Fruit fly (Drosophila melanogaster) whole organism, embryonic: ENCODE measurements around the gene CG9992.

Experiments
- Ada2b ChIP-seq: fragments of 200-800 bp; sonication (Bioruptor generic); IDR thresholded peaks from 2 replicates; pipeline ENCODE4 v1.3.6; 2022; ENCODE audit warnings: missing biosample characterization, missing genetic modification characterization
- Atf3 ChIP-seq: fragments of 200-800 bp; sonication (Bioruptor generic); optimal IDR thresholded peaks from 3 replicates; lab custom pipeline; 2016; ENCODE audit warnings: missing biosample characterization, missing genetic modification characterization
- Bteb2 ChIP-seq: fragments of 200-800 bp; sonication (Bioruptor generic); optimal IDR thresholded peaks from 2 replicates; lab custom pipeline; 2016; ENCODE audit warnings: missing biosample characterization, missing genetic modification characterization
- CG10321 ChIP-seq: fragments of 200-800 bp; sonication (Bioruptor generic); IDR thresholded peaks from 2 replicates; pipeline ENCODE4 v1.3.6; 2022; ENCODE audit warnings: missing biosample characterization, missing genetic modification characterization
- CG10979 ChIP-seq: fragments of 200-800 bp; sonication (Bioruptor generic); optimal IDR thresholded peaks from 2 replicates; lab custom pipeline; 2018; ENCODE audit warnings: missing biosample characterization, mild to moderate bottlenecking, missing genetic modification characterization, moderate library complexity
- CG11456 ChIP-seq: fragments of 200-800 bp; sonication (Bioruptor generic); IDR thresholded peaks from 3 replicates; pipeline ENCODE4 v1.3.6; 2022; ENCODE audit warnings: missing biosample characterization, missing genetic modification characterization
- CG12744 ChIP-seq: fragments of 200-800 bp; sonication (Bioruptor generic); optimal IDR thresholded peaks from 2 replicates; lab custom pipeline; 2016; ENCODE audit warnings: missing biosample characterization, missing genetic modification characterization
- CG13296 ChIP-seq: fragments of 200-800 bp; sonication (Bioruptor generic); optimal IDR thresholded peaks from 3 replicates; lab custom pipeline; 2018; ENCODE audit warnings: missing biosample characterization, mild to moderate bottlenecking, missing genetic modification characterization
- CG15073 ChIP-seq: fragments of 200-800 bp; sonication (Bioruptor generic); optimal IDR thresholded peaks from 2 replicates; lab custom pipeline; 2016; ENCODE audit warnings: missing biosample characterization, missing genetic modification characterization
- CG16815 ChIP-seq: fragments of 200-800 bp; sonication (Bioruptor generic); optimal IDR thresholded peaks from 3 replicates; lab custom pipeline; 2017; ENCODE audit warnings: missing biosample characterization, mild to moderate bottlenecking, missing genetic modification characterization
- CG17829 ChIP-seq: fragments of 200-800 bp; optimal IDR thresholded peaks from 2 replicates; lab custom pipeline; 2019; ENCODE audit warnings: missing biosample characterization, mild to moderate bottlenecking, missing genetic modification characterization, moderate library complexity
- CG18476 ChIP-seq: fragments of 200-800 bp; sonication (Bioruptor generic); optimal IDR thresholded peaks from 2 replicates; lab custom pipeline; 2016; ENCODE audit warnings: missing biosample characterization, mild to moderate bottlenecking, missing genetic modification characterization
- CG18599 ChIP-seq: fragments of 200-800 bp; sonication (Bioruptor generic); optimal IDR thresholded peaks from 3 replicates; lab custom pipeline; 2017; ENCODE audit warnings: missing biosample characterization, missing genetic modification characterization, mild to moderate bottlenecking, moderate library complexity, missing genetic modification reagents
- CG2712 ChIP-seq: fragments of 200-800 bp; optimal IDR thresholded peaks from 3 replicates; lab custom pipeline; 2019; ENCODE audit warnings: missing biosample characterization, mild to moderate bottlenecking, missing genetic modification characterization, moderate library complexity
- CG30403 ChIP-seq: fragments of 200-800 bp; sonication (Bioruptor generic); optimal IDR thresholded peaks from 3 replicates; lab custom pipeline; 2016; ENCODE audit warnings: missing biosample characterization, missing genetic modification characterization
- CG3163 ChIP-seq: fragments of 200-800 bp; sonication (Bioruptor generic); optimal IDR thresholded peaks from 3 replicates; lab custom pipeline; 2016; ENCODE audit warnings: missing biosample characterization, missing genetic modification characterization
- CG33557 ChIP-seq: fragments of 200-800 bp; sonication (Bioruptor generic); optimal IDR thresholded peaks from 2 replicates; lab custom pipeline; 2019; ENCODE audit warnings: missing biosample characterization, mild to moderate bottlenecking, missing genetic modification characterization, moderate library complexity
- CG3847 ChIP-seq: fragments of 200-800 bp; sonication (Bioruptor generic); IDR thresholded peaks from 2 replicates; pipeline ENCODE4 v1.3.6; 2022; ENCODE audit warnings: missing biosample characterization, missing genetic modification characterization
- CG4404 ChIP-seq: fragments of 200-800 bp; sonication (Bioruptor generic); IDR thresholded peaks from 2 replicates; pipeline ENCODE4 v1.3.6; 2022; ENCODE audit warnings: missing biosample characterization, missing genetic modification characterization
- CG6272 ChIP-seq: fragments of 200-800 bp; sonication (Bioruptor generic); IDR thresholded peaks from 2 replicates; pipeline ENCODE4 v1.3.6; 2022; ENCODE audit warnings: missing biosample characterization, missing genetic modification characterization
- CG7556 ChIP-seq: fragments of 200-800 bp; sonication (Bioruptor generic); optimal IDR thresholded peaks from 2 replicates; lab custom pipeline; 2017; ENCODE audit warnings: missing biosample characterization, mild to moderate bottlenecking, missing genetic modification characterization
- CkIIα-i1 ChIP-seq: fragments of 200-800 bp; sonication (Bioruptor generic); IDR thresholded peaks from 2 replicates; pipeline ENCODE4 v1.3.6; 2022; ENCODE audit warnings: missing biosample characterization, missing genetic modification characterization
- D19A ChIP-seq: fragments of 200-800 bp; optimal IDR thresholded peaks from 3 replicates; lab custom pipeline; 2019; ENCODE audit warnings: missing biosample characterization, mild to moderate bottlenecking, missing genetic modification characterization, moderate library complexity
- Doc3 ChIP-seq: fragments of 200-800 bp; sonication (Bioruptor generic); IDR thresholded peaks from 3 replicates; pipeline ENCODE4 v1.3.6; 2022; ENCODE audit warnings: missing biosample characterization, missing genetic modification characterization; ENCODE audit not compliant: partially characterized antibody
- Fer3 ChIP-seq: fragments of 200-800 bp; sonication (Bioruptor generic); optimal IDR thresholded peaks from 2 replicates; lab custom pipeline; 2018; ENCODE audit warnings: missing biosample characterization, mild to moderate bottlenecking, missing genetic modification characterization, moderate library complexity
- H15 ChIP-seq: fragments of 200-800 bp; sonication (Bioruptor generic); IDR thresholded peaks from 3 replicates; pipeline ENCODE4 v1.3.6; 2022; ENCODE audit warnings: missing biosample characterization, missing genetic modification characterization
- NFAT ChIP-seq: fragments of 200-800 bp; sonication (Bioruptor generic); IDR thresholded peaks from 2 replicates; pipeline ENCODE4 v1.3.6; 2022; ENCODE audit warnings: missing biosample characterization, missing genetic modification characterization
- Oli ChIP-seq: fragments of 200-800 bp; sonication (Bioruptor generic); optimal IDR thresholded peaks from 2 replicates; lab custom pipeline; 2018; ENCODE audit warnings: missing biosample characterization, mild to moderate bottlenecking, missing genetic modification characterization, moderate library complexity
- Rx ChIP-seq: fragments of 200-800 bp; sonication (Bioruptor generic); IDR thresholded peaks from 2 replicates; pipeline ENCODE4 v1.3.6; 2022; ENCODE audit warnings: missing biosample characterization, missing genetic modification characterization
- Ssrp ChIP-seq: fragments of 200-800 bp; sonication (Bioruptor generic); optimal IDR thresholded peaks from 2 replicates; lab custom pipeline; 2018; ENCODE audit warnings: missing biosample characterization, mild to moderate bottlenecking, missing genetic modification characterization, moderate library complexity
- Stat92E ChIP-seq, 3 experiments: fragments of >200 bp in 2 of 3; fragments of 200-800 bp in 1 of 3; sonication (Bioruptor generic) in 1 of 3; optimal IDR thresholded peaks; 2 replicates each; lab custom pipeline; 2017 to 2019; ENCODE audit warnings: missing biosample characterization in 3 of 3, missing genetic modification characterization in 3 of 3, mild to moderate bottlenecking in 1 of 3, moderate library complexity in 1 of 3
- ap ChIP-seq: fragments of 200-800 bp; sonication (Bioruptor generic); IDR thresholded peaks from 2 replicates; pipeline ENCODE4 v1.3.6; 2022; ENCODE audit warnings: missing biosample characterization, missing genetic modification characterization
- crc ChIP-seq: fragments of 200-800 bp; sonication (Bioruptor generic); optimal IDR thresholded peaks from 2 replicates; lab custom pipeline; 2016; ENCODE audit warnings: missing biosample characterization, missing genetic modification characterization
- crol ChIP-seq: fragments of 200-800 bp; sonication (Bioruptor generic); IDR thresholded peaks from 2 replicates; pipeline ENCODE4 v1.3.6; 2022; ENCODE audit warnings: missing biosample characterization, missing genetic modification characterization
- eyg ChIP-seq: fragments of 200-800 bp; sonication (Bioruptor generic); optimal IDR thresholded peaks from 3 replicates; lab custom pipeline; 2016; ENCODE audit warnings: missing biosample characterization, missing genetic modification characterization
- fd96Cb ChIP-seq: fragments of 200-800 bp; sonication (Bioruptor generic); optimal IDR thresholded peaks from 2 replicates; lab custom pipeline; 2018; ENCODE audit warnings: missing biosample characterization, mild to moderate bottlenecking, missing genetic modification characterization, moderate library complexity
- gsb ChIP-seq: fragments of 200-800 bp; sonication (Bioruptor generic); IDR thresholded peaks from 2 replicates; pipeline ENCODE4 v1.3.6; 2022; ENCODE audit warnings: missing biosample characterization, missing genetic modification characterization
- gt ChIP-seq: fragments of 200-800 bp; sonication (Bioruptor generic); IDR thresholded peaks from 2 replicates; pipeline ENCODE4 v1.3.6; 2022; ENCODE audit warnings: missing biosample characterization, missing genetic modification characterization
- jigr1 ChIP-seq: fragments of 200-800 bp; sonication (Bioruptor generic); IDR thresholded peaks from 3 replicates; pipeline ENCODE4 v1.3.6; 2022; ENCODE audit warnings: missing biosample characterization, missing genetic modification characterization
- ken ChIP-seq: fragments of 200-800 bp; sonication (Bioruptor generic); IDR thresholded peaks from 3 replicates; pipeline ENCODE4 v1.3.6; 2022; ENCODE audit warnings: missing biosample characterization, missing genetic modification characterization
- mld ChIP-seq: fragments of 200-800 bp; sonication (Bioruptor generic); IDR thresholded peaks from 3 replicates; pipeline ENCODE4 v1.3.6; 2022; ENCODE audit warnings: missing biosample characterization, missing genetic modification characterization; ENCODE audit not compliant: partially characterized antibody
- oc ChIP-seq: fragments of 200-800 bp; sonication (Bioruptor generic); optimal IDR thresholded peaks from 2 replicates; lab custom pipeline; 2018; ENCODE audit warnings: missing biosample characterization, mild to moderate bottlenecking, missing genetic modification characterization, moderate library complexity
- pita ChIP-seq: fragments of 200-800 bp; sonication (Bioruptor generic); optimal IDR thresholded peaks from 2 replicates; lab custom pipeline; 2017; ENCODE audit warnings: missing biosample characterization, mild to moderate bottlenecking, missing genetic modification characterization
- prd ChIP-seq, 3 experiments: fragments of >200 bp in 2 of 3; fragments of 200-800 bp in 1 of 3; sonication (Bioruptor generic) in 1 of 3; optimal IDR thresholded peaks in 2 of 3; IDR thresholded peaks in 1 of 3; 2 replicates in 2 of 3; 3 replicates in 1 of 3; pipeline versions ENCODE4 v1.3.6 to Lab custom; 2017 to 2022; ENCODE audit warnings: missing biosample characterization in 1 of 3, missing genetic modification characterization in 1 of 3
- run ChIP-seq: fragments of 200-800 bp; sonication (Bioruptor generic); optimal IDR thresholded peaks from 3 replicates; lab custom pipeline; 2018; ENCODE audit warnings: missing biosample characterization, mild to moderate bottlenecking, missing genetic modification characterization
- sima ChIP-seq: fragments of 200-800 bp; sonication (Bioruptor generic); optimal IDR thresholded peaks from 2 replicates; lab custom pipeline; 2016; ENCODE audit warnings: missing biosample characterization, missing genetic modification characterization
- unpg ChIP-seq: fragments of 200-800 bp; sonication (Bioruptor generic); optimal IDR thresholded peaks from 3 replicates; lab custom pipeline; 2018; ENCODE audit warnings: missing biosample characterization, mild to moderate bottlenecking, missing genetic modification characterization, moderate library complexity
- usp ChIP-seq: fragments of >200 bp; optimal IDR thresholded peaks from 2 replicates; lab custom pipeline; 2017; ENCODE audit warnings: missing biosample characterization, missing genetic modification characterization
- wdn ChIP-seq: fragments of 200-800 bp; sonication (Bioruptor generic); IDR thresholded peaks from 2 replicates; pipeline ENCODE4 v1.3.6; 2022; ENCODE audit warnings: missing biosample characterization, missing genetic modification characterization

The CG9992 gene

dm6 chrX:16383667-16384515, 817 bp downstream of the CG9992 start (continued):
- TF ChIP-seq CG4404: no peak
- TF ChIP-seq CG17829: peak; percentile 50
- peak; percentile 38 for TF ChIP-seq sima (GFP tag; lab: Kevin White, UChicago)
- TF ChIP-seq D19A (tag; lab: Kevin White, UChicago): peak; percentile 50
- TF ChIP-seq eyg: peak; percentile 46
- peak; percentile 70 for TF ChIP-seq CG7556
- TF ChIP-seq oc (tag; lab: Kevin White, UChicago): no peak
- TF ChIP-seq CG18476 (GFP tag; lab: Kevin White, UChicago): peak; percentile 59
- TF ChIP-seq CG2712: peak; percentile 57
- TF ChIP-seq Ssrp (tag; lab: Kevin White, UChicago): no peak
- peak; percentile 70 for TF ChIP-seq CG12744 (GFP tag; lab: Kevin White, UChicago)
- TF ChIP-seq pita: no peak
- TF ChIP-seq CkIIα-i1 (GFP tag; lab: Robert Waterston, UW): no peak
- no peak for TF ChIP-seq run (tag; lab: Kevin White, UChicago)
- no peak for TF ChIP-seq gsb (GFP tag; lab: Robert Waterston, UW)
- TF ChIP-seq CG6272: no peak
- TF ChIP-seq Atf3 (GFP tag; lab: Kevin White, UChicago): no peak
- no peak for TF ChIP-seq Rx (GFP tag; lab: Robert Waterston, UW)
- peak; percentile 93 for TF ChIP-seq CG33557 (GFP tag; lab: Kevin White, UChicago)
- no peak for TF ChIP-seq usp
- TF ChIP-seq Bteb2: peak; percentile 72
- no peak for TF ChIP-seq H15 (GFP tag; lab: Robert Waterston, UW)
- TF ChIP-seq unpg: peak; percentile 83
- no peak for TF ChIP-seq gt (GFP tag; lab: Robert Waterston, UW)
- peak; percentile 47; the same call in 1 of the 2 replicates for TF ChIP-seq wdn (GFP tag; lab: Robert Waterston, UW)
- no peak for TF ChIP-seq mld (GFP tag; lab: Robert Waterston, UW)
- no peak for TF ChIP-seq Oli (tag; lab: Kevin White, UChicago)
- TF ChIP-seq CG30403 (GFP tag; lab: Kevin White, UChicago): no peak
- TF ChIP-seq crol (GFP tag; lab: Robert Waterston, UW): no peak
- peak; percentile 35; the same call in 1 of the 2 replicates for TF ChIP-seq ap (GFP tag; lab: Robert Waterston, UW)
- TF ChIP-seq Stat92E (GFP tag; optimal IDR thresholded peaks at IDR 0.05; lab: Kevin White, UChicago): no peak
- TF ChIP-seq fd96Cb (tag; lab: Kevin White, UChicago): peak; percentile 56
- peak; percentile 47 for TF ChIP-seq CG10979 (tag; lab: Kevin White, UChicago)
- TF ChIP-seq jigr1 (GFP tag; lab: Robert Waterston, UW): no peak
- TF ChIP-seq CG10321 (GFP tag; lab: Robert Waterston, UW): no peak
- peak; percentile 92 for TF ChIP-seq Fer3 (tag; lab: Kevin White, UChicago)
- peak; percentile 64 for TF ChIP-seq crc (GFP tag; lab: Kevin White, UChicago)
- peak; percentile 91 for TF ChIP-seq CG18599 (GFP tag; lab: Kevin White, UChicago)
- no peak; the same call in 1 of the 2 replicates for TF ChIP-seq NFAT (GFP tag; lab: Robert Waterston, UW)
- TF ChIP-seq ken: no peak
- TF ChIP-seq CG11456: 0 out of 3 replicates have a peak, but pooled peaks have one; percentile 57
- TF ChIP-seq CG15073 (GFP tag; lab: Kevin White, UChicago): no peak
- TF ChIP-seq CG13296 (GFP tag; lab: Kevin White, UChicago): peak; percentile 94
- no peak; the same call in 1 of the 2 replicates for TF ChIP-seq Ada2b (GFP tag; lab: Robert Waterston, UW)
- TF ChIP-seq prd (optimal IDR thresholded peaks at IDR 0.05; lab: Kevin White, UChicago): no peak
- TF ChIP-seq prd (GFP tag; IDR thresholded peaks at IDR 0.05; lab: Robert Waterston, UW): peak; percentile 12; the same call in 1 of the 3 replicates
- no peak for TF ChIP-seq Doc3
- TF ChIP-seq CG16815 (GFP tag; lab: Kevin White, UChicago): no peak
- TF ChIP-seq CG3163: no peak
- no peak for TF ChIP-seq CG3847 (GFP tag; lab: Robert Waterston, UW)
